Fruit fly (Drosophila melanogaster): ENCODE data around the gene CG5555.
A peak's percentile ranks its signal among the peaks of the same experiment; 100 is the strongest.

Gene CG5555

DNA sequence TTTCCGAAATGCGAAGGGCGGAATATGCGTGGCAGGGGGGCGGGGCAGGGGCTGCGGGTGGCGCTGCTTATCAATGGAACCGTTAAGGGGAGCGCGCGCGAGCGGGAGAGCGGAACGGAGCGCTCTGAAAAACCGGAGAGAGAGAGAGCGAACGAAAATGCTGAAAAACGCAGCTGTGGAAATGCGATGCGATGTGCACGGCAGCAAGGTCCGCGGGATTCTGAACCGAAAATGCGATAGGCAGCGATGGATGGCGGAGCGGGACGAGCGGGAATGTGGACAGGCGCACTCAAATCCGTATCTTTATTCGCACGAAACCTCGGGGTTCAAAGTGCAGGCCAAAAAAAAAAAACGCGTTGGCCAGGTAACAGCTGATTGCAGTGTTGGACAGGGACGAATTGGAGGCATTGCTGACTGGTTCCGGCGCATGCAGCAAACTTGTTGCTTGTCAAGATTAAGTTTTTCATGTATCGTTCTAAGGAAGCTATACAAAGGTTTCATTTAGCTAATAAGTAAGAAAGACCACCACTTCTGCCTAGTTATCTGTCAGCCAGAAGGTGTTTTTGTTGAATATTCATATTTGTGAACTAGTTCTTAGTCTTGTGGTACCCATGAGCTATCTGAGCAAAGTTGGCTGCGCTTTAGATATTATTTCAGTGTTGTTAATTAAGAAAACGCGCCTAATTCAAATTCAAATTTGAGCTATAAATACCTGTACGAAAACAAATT is 32.7 kb downstream of the CG5555 start, which contains the start of gene Ppcs (continued):
- TF ChIP-seq CG16779 (tag; optimal IDR thresholded peaks at IDR 0.05) (peak; percentile 91), OdsH (GFP tag; optimal IDR thresholded peaks at IDR 0.05) (peak; percentile 59), CG8119 (GFP tag; IDR thresholded peaks at IDR 0.05) (peak; percentile 78), Lpt (GFP tag; optimal IDR thresholded peaks at IDR 0.05) (peak; percentile 57), Met (GFP tag; optimal IDR thresholded peaks at IDR 0.05) (peak; percentile 60), fd85E (GFP tag; optimal IDR thresholded peaks at IDR 0.05) (peak; percentile 77), CG3919 (GFP tag; optimal IDR thresholded peaks at IDR 0.05) (peak; percentile 84), CG10669 (GFP tag; optimal IDR thresholded peaks at IDR 0.05) (peak; percentile 59), cyc (GFP tag; optimal IDR thresholded peaks at IDR 0.05) (peak; percentile 57), CG6808 (GFP tag; optimal IDR thresholded peaks at IDR 0.05) (peak; percentile 99), Ets96B (tag; optimal IDR thresholded peaks at IDR 0.05) (peak; percentile 35), Eip93F (GFP tag; optimal IDR thresholded peaks at IDR 0.05) (peak; percentile 56), Eip75B (GFP tag; optimal IDR thresholded peaks at IDR 0.05) (peak; percentile 69), fkh (GFP tag; optimal IDR thresholded peaks at IDR 0.05) (peak; percentile 51), CG6276 (GFP tag; optimal IDR thresholded peaks at IDR 0.05) (peak; percentile 93), Hr38 (GFP tag; optimal IDR thresholded peaks at IDR 0.05) (no peak), CG11902 (GFP tag; optimal IDR thresholded peaks at IDR 0.05) (no peak), spab (GFP tag; optimal IDR thresholded peaks at IDR 0.05) (peak; percentile 80), salr (GFP tag; optimal IDR thresholded peaks at IDR 0.05) (peak in 1 of 2 experiments; percentile 74), CG6163 (GFP tag; IDR thresholded peaks at IDR 0.05) (peak; percentile 63; the same call in 2 of the 3 replicates), Sox102F (GFP tag; optimal IDR thresholded peaks at IDR 0.05) (peak; percentile 56), CG9139 (GFP tag; optimal IDR thresholded peaks at IDR 0.05) (peak; percentile 92), acj6 (GFP tag; optimal IDR thresholded peaks at IDR 0.05) (peak; percentile 50), dsx (GFP tag; optimal IDR thresholded peaks at IDR 0.05; ENCODE audit: poor library complexity, severe bottlenecking) (peak; percentile 59)

DNA sequence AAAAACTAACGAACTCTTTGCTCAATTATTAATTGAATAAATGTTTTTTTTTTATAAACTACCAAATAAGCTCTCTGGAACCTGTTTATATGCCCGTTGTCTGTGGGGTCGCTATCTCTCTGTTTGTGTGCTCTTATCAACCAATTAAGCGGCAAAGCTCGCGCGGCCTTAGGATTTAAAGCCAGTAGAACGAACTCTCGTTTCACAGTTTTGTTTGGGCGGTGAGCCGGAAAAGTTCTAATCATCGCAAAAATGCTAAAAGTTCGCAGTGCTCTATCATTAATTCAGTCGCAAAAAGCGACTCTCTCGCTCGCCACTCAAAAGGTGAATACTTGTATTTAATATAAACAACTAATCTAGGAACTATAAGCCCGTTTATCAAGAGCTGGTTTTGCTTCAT is 45.4 kb downstream of the CG5555 start, which contains the start of gene Cyp12a4:
Gene Cyp12a4 (plus strand): TSS at position 202 of the 400 bp plus-strand sequence.
- no peak for TF ChIP-seq dsx (GFP tag; optimal IDR thresholded peaks at IDR 0.05; ENCODE audit: poor library complexity, severe bottlenecking)
- TF ChIP-seq vri (GFP tag; optimal IDR thresholded peaks at IDR 0.05), result peak; percentile 11

DNA sequence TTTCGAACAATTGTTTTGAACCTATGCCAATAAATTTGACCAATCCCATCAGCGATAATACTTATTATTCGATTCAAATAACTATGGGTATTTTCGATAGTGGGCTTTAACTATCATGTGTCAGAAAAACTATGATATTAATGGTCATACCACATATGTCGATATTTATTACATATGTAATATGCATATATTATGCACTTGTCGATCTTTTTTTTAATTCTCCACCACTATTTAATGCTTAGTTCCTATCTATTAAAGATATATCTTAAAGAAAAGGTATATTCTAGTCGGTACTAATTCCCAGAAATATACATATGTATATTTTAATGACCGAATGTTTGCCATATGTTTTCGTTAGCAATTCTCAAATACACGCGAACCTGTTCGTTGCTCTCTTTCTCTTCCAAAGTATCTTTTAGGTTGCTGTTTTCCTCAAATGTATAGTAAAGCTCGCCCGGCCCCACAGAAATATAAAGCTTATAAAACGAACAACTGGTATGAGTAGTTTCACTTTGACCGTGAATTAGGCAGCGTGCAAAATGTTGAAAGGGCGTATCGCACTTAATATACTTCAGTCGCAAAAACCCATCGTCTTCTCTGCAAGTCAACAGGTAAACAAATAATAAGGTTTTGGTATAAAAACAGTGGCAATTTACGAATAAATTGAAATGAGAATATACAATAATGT is 48.0 kb downstream of the CG5555 start, which contains the start of gene Cyp12a5:
Gene Cyp12a5 (plus strand): TSS at position 503 of the 688 bp plus-strand sequence.
- no peak for TF ChIP-seq CG8119 (GFP tag; IDR thresholded peaks at IDR 0.05)
- no peak for TF ChIP-seq Lpt (GFP tag; optimal IDR thresholded peaks at IDR 0.05)
- no peak for TF ChIP-seq Ets96B (tag; optimal IDR thresholded peaks at IDR 0.05)
- no peak for TF ChIP-seq CG11762 (GFP tag; optimal IDR thresholded peaks at IDR 0.05; ENCODE audit: insufficient read depth)
- TF ChIP-seq fkh (GFP tag; optimal IDR thresholded peaks at IDR 0.05), result no peak
- TF ChIP-seq CG3919 (GFP tag; optimal IDR thresholded peaks at IDR 0.05), result no peak
- no peak for TF ChIP-seq CG1621 (tag; optimal IDR thresholded peaks at IDR 0.05)
- no peak for TF ChIP-seq achi (GFP tag; optimal IDR thresholded peaks at IDR 0.05)
- TF ChIP-seq pdm3 (GFP tag; optimal IDR thresholded peaks at IDR 0.05), result no peak
- no peak for TF ChIP-seq topi (GFP tag; optimal IDR thresholded peaks at IDR 0.05)
- no peak for TF ChIP-seq svp (GFP tag)
- no peak for TF ChIP-seq Eip75B (GFP tag; optimal IDR thresholded peaks at IDR 0.05)
- TF ChIP-seq CG8632 (GFP tag; optimal IDR thresholded peaks at IDR 0.05), result no peak
- TF ChIP-seq CG16779 (tag; optimal IDR thresholded peaks at IDR 0.05), result no peak
- no peak for TF ChIP-seq CG34406 (GFP tag; optimal IDR thresholded peaks at IDR 0.05)
